Fruit fly (Drosophila melanogaster): ENCODE measurements around the gene Fife.

Fife gene

dm6 chr3L:2711462-2712040 lies at the start of gene Fife:
Gene Fife, minus strand, starts transcription at chr3L:2711690.
- TF ChIP-seq dsx (GFP tag; optimal IDR thresholded peaks at IDR 0.05; ENCODE audit: poor library complexity, severe bottlenecking): no peak
- no peak for TF ChIP-seq CG11902 (GFP tag; optimal IDR thresholded peaks at IDR 0.05)
- TF ChIP-seq Ets21C (GFP tag; optimal IDR thresholded peaks at IDR 0.05): no peak
- no peak for TF ChIP-seq eg (GFP tag; IDR thresholded peaks at IDR 0.05)
- TF ChIP-seq Lpt (GFP tag; optimal IDR thresholded peaks at IDR 0.05): no peak
- TF ChIP-seq svp (GFP tag): no peak
- TF ChIP-seq acj6 (GFP tag; optimal IDR thresholded peaks at IDR 0.05): no peak
- no peak for TF ChIP-seq Hr39 (GFP tag; optimal IDR thresholded peaks at IDR 0.05)
- TF ChIP-seq CG34406 (GFP tag; optimal IDR thresholded peaks at IDR 0.05): no peak
- TF ChIP-seq CG31627 (GFP tag; optimal IDR thresholded peaks at IDR 0.05): no peak
- no peak for TF ChIP-seq fd85E (GFP tag; optimal IDR thresholded peaks at IDR 0.05)
- TF ChIP-seq Ets96B (tag; optimal IDR thresholded peaks at IDR 0.05): no peak
- no peak for TF ChIP-seq CG6163 (GFP tag; IDR thresholded peaks at IDR 0.05)

dm6 chr3L:2748359-2748758 lies 36.9 kb upstream of the Fife start:
- TF ChIP-seq esn (GFP tag; optimal IDR thresholded peaks at IDR 0.05) (no peak), fkh (GFP tag; optimal IDR thresholded peaks at IDR 0.05) (peak; percentile 25), CG11762 (GFP tag; optimal IDR thresholded peaks at IDR 0.05; ENCODE audit: insufficient read depth) (no peak)

- TF ChIP-seq CG6276 (GFP tag; optimal IDR thresholded peaks at IDR 0.05) (no peak), CG11762 (GFP tag; optimal IDR thresholded peaks at IDR 0.05; ENCODE audit: insufficient read depth) (no peak), CG3032 (tag; optimal IDR thresholded peaks at IDR 0.05) (no peak), ss (GFP tag; optimal IDR thresholded peaks at IDR 0.05) (no peak), CG10669 (GFP tag; optimal IDR thresholded peaks at IDR 0.05) (no peak), net (GFP tag; optimal IDR thresholded peaks at IDR 0.05) (no peak), vri (GFP tag; optimal IDR thresholded peaks at IDR 0.05) (no peak), CG6854 (GFP tag; optimal IDR thresholded peaks at IDR 0.05) (no peak), CG34406 (GFP tag; optimal IDR thresholded peaks at IDR 0.05) (no peak), eg (GFP tag; IDR thresholded peaks at IDR 0.05) (0 out of 3 replicates have a peak, but pooled peaks have one; percentile 39), topi (GFP tag; optimal IDR thresholded peaks at IDR 0.05) (no peak), CG11902 (GFP tag; optimal IDR thresholded peaks at IDR 0.05) (no peak), fkh (GFP tag; optimal IDR thresholded peaks at IDR 0.05) (peak; percentile 64), svp (GFP tag) (no peak), Sox102F (GFP tag; optimal IDR thresholded peaks at IDR 0.05) (no peak), lz (GFP tag; optimal IDR thresholded peaks at IDR 0.05) (no peak), achi (GFP tag; optimal IDR thresholded peaks at IDR 0.05) (no peak)
Measured at dm6 chr3L:2745698-2746410, 34.4 kb upstream of the Fife start.

- TF ChIP-seq Sox15 (GFP tag; optimal IDR thresholded peaks at IDR 0.05) (no peak), CG6854 (GFP tag; optimal IDR thresholded peaks at IDR 0.05) (no peak), Ets21C (GFP tag; optimal IDR thresholded peaks at IDR 0.05) (no peak), Lpt (GFP tag; optimal IDR thresholded peaks at IDR 0.05) (no peak), CG10631 (GFP tag; optimal IDR thresholded peaks at IDR 0.05) (no peak), CG34406 (GFP tag; optimal IDR thresholded peaks at IDR 0.05) (no peak), CG6808 (GFP tag; optimal IDR thresholded peaks at IDR 0.05) (no peak), CG8319 (GFP tag; optimal IDR thresholded peaks at IDR 0.05) (no peak), Hr4 (GFP tag; optimal IDR thresholded peaks at IDR 0.05) (no peak), achi (GFP tag; optimal IDR thresholded peaks at IDR 0.05) (no peak), Gug (GFP tag; IDR thresholded peaks at IDR 0.05) (no peak), CG6163 (GFP tag; IDR thresholded peaks at IDR 0.05) (no peak), CG15336 (GFP tag; IDR thresholded peaks at IDR 0.05) (no peak), CG11294 (GFP tag; IDR thresholded peaks at IDR 0.05) (no peak), Hr38 (GFP tag; optimal IDR thresholded peaks at IDR 0.05) (no peak), CG8632 (GFP tag; optimal IDR thresholded peaks at IDR 0.05) (no peak)
Measured at dm6 chr3L:2744963-2745362, 33.5 kb upstream of the Fife start.

Data from whole organism, prepupa.